Worm (Caenorhabditis elegans): ENCODE data around the gene Y17G7B.21.
A peak's percentile ranks its signal among the peaks of the same experiment; 100 is the strongest.

Y17G7B.21 gene

ce11 chrII:11930132-11930531, 47.3 kb downstream of the Y17G7B.21 start:
- TF ChIP-seq ceh-9 (tag; optimal IDR thresholded peaks at IDR 0.05) (no peak), eor-1 (tag; optimal IDR thresholded peaks at IDR 0.05) (no peak), fkh-2 (tag; optimal IDR thresholded peaks at IDR 0.05) (no peak), pha-4 (tag; optimal IDR thresholded peaks at IDR 0.05) (no peak)

- TF ChIP-seq lsy-12 (tag; optimal IDR thresholded peaks at IDR 0.05) (peak; percentile 50), nhr-23 (tag; optimal IDR thresholded peaks at IDR 0.05) (peak; percentile 41), nhr-25 (tag; optimal IDR thresholded peaks at IDR 0.05) (peak; percentile 90), ztf-11 (tag; optimal IDR thresholded peaks at IDR 0.05) (no peak), egl-27 (tag; optimal IDR thresholded peaks at IDR 0.05) (peak; percentile 15), jun-1 (tag; optimal IDR thresholded peaks at IDR 0.05) (no peak)
Measured at ce11 chrII:11928752-11929151, 48.7 kb downstream of the Y17G7B.21 start.

ce11 chrII:11926501-11926900, 51.0 kb downstream of the Y17G7B.21 start:
- TF ChIP-seq mml-1 (tag; optimal IDR thresholded peaks at IDR 0.05) (no peak), ceh-9 (tag; optimal IDR thresholded peaks at IDR 0.05) (no peak), ama-1 (optimal IDR thresholded peaks at IDR 0.05) (no peak), egl-27 (tag; optimal IDR thresholded peaks at IDR 0.05) (no peak), ceh-82 (tag; optimal IDR thresholded peaks at IDR 0.05) (no peak), hmg-11 (tag; optimal IDR thresholded peaks at IDR 0.05) (no peak), eor-1 (tag; optimal IDR thresholded peaks at IDR 0.05) (no peak), ztf-4 (tag; optimal IDR thresholded peaks at IDR 0.05) (no peak), nhr-25 (tag; optimal IDR thresholded peaks at IDR 0.05) (no peak), pqm-1 (tag; optimal IDR thresholded peaks at IDR 0.05) (no peak), nfya-1 (tag; optimal IDR thresholded peaks at IDR 0.05; ENCODE audit: insufficient read depth) (peak; percentile 78), nhr-76 (tag; optimal IDR thresholded peaks at IDR 0.05) (no peak), lsy-12 (tag; optimal IDR thresholded peaks at IDR 0.05) (peak; percentile 25), unc-62 (GFP tag; optimal IDR thresholded peaks at IDR 0.05) (no peak)

ce11 chrII:11925203-11925602, 52.3 kb downstream of the Y17G7B.21 start:
- TF ChIP-seq eor-1 (tag; optimal IDR thresholded peaks at IDR 0.05) (no peak), lin-15B (tag; optimal IDR thresholded peaks at IDR 0.05) (no peak), egl-27 (tag; optimal IDR thresholded peaks at IDR 0.05) (no peak), pha-4 (tag; optimal IDR thresholded peaks at IDR 0.05) (peak; percentile 59)
